Fruit fly (Drosophila melanogaster): Measurements from ENCODE around the gene CG15927.

The CG15927 gene

dm6 chrX:12489991-12490390, 35.5 kb downstream of the CG15927 start, which contains the start of gene Lsp1alpha:
Gene Lsp1alpha (plus strand): TSS chrX:12490291.
- TF ChIP-seq h (optimal IDR thresholded peaks at IDR 0.05) (no peak), Myc (optimal IDR thresholded peaks at IDR 0.05) (no peak), insv (optimal IDR thresholded peaks at IDR 0.05) (no peak), psq (optimal IDR thresholded peaks at IDR 0.05) (no peak), ttk (optimal IDR thresholded peaks at IDR 0.05) (no peak)

- TF ChIP-seq insv (optimal IDR thresholded peaks at IDR 0.05) = no peak
- TF ChIP-seq Myc (optimal IDR thresholded peaks at IDR 0.05) = no peak
- no peak for TF ChIP-seq ttk (optimal IDR thresholded peaks at IDR 0.05)
- no peak for TF ChIP-seq psq (optimal IDR thresholded peaks at IDR 0.05)
- TF ChIP-seq h (optimal IDR thresholded peaks at IDR 0.05) = no peak
- TF ChIP-seq Sin3A (optimal IDR thresholded peaks at IDR 0.05) = no peak
Observed at dm6 chrX:12496497-12496896, 42.0 kb downstream of the CG15927 start, which contains the start of gene Mks1. Gene Mks1 (minus strand): TSS chrX:12496597.

dm6 chrX:12496930-12497329, 42.4 kb downstream of the CG15927 start, which contains the start of gene mdu:
Gene mdu (plus strand): TSS chrX:12497188.
- no peak for TF ChIP-seq psq (optimal IDR thresholded peaks at IDR 0.05)
- TF ChIP-seq Myc (optimal IDR thresholded peaks at IDR 0.05) = no peak
- TF ChIP-seq h (optimal IDR thresholded peaks at IDR 0.05) = no peak
- no peak for TF ChIP-seq insv (optimal IDR thresholded peaks at IDR 0.05)
- TF ChIP-seq Sin3A (optimal IDR thresholded peaks at IDR 0.05) = no peak
- no peak for TF ChIP-seq ttk (optimal IDR thresholded peaks at IDR 0.05)

- TF ChIP-seq h (optimal IDR thresholded peaks at IDR 0.05) = no peak
- TF ChIP-seq insv (optimal IDR thresholded peaks at IDR 0.05) = no peak
- no peak for TF ChIP-seq ttk (optimal IDR thresholded peaks at IDR 0.05)
- TF ChIP-seq Myc (optimal IDR thresholded peaks at IDR 0.05) = no peak
- no peak for TF ChIP-seq psq (optimal IDR thresholded peaks at IDR 0.05)
- no peak for TF ChIP-seq Sin3A (optimal IDR thresholded peaks at IDR 0.05)
Observed at dm6 chrX:12498101-12498500, 43.6 kb downstream of the CG15927 start.
